Worm (Caenorhabditis elegans): ENCODE measurements around the gene acdh-9.

The acdh-9 gene

DNA sequence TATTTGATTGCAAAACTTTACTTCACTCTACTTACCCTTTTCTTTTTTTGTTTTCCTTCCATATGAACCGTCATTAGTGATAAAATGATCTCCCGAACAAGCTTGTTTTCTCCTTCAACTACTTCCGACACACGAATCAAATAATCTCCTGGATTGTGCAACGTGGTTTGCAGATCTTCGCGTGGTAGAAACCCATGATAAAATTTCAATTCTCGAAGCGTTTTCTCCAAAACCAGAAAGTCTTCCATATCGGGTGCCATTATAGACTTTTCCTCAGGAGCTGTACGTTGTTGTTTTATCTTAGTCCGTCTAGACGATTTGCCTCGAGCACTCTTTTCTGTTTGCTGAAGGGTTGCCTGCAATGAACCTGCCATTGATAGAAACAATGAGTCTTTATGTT lies 51.0 kb downstream of the acdh-9 start:
- TF ChIP-seq ztf-11 (tag; optimal IDR thresholded peaks at IDR 0.05), result no peak
- no peak for TF ChIP-seq cnd-1 (tag; optimal IDR thresholded peaks at IDR 0.05)
- no peak for TF ChIP-seq mab-5 (tag; optimal IDR thresholded peaks at IDR 0.05)
- TF ChIP-seq unc-39 (tag; optimal IDR thresholded peaks at IDR 0.05), result no peak
- no peak for TF ChIP-seq ceh-83 (GFP tag; optimal IDR thresholded peaks at IDR 0.05)
- TF ChIP-seq elt-1 (tag; optimal IDR thresholded peaks at IDR 0.05; ENCODE audit: borderline replicate concordance, insufficient read depth), result no peak
- TF ChIP-seq snpc-4 (tag; optimal IDR thresholded peaks at IDR 0.05), result no peak
- TF ChIP-seq pha-4 (tag; optimal IDR thresholded peaks at IDR 0.05), result no peak

DNA sequence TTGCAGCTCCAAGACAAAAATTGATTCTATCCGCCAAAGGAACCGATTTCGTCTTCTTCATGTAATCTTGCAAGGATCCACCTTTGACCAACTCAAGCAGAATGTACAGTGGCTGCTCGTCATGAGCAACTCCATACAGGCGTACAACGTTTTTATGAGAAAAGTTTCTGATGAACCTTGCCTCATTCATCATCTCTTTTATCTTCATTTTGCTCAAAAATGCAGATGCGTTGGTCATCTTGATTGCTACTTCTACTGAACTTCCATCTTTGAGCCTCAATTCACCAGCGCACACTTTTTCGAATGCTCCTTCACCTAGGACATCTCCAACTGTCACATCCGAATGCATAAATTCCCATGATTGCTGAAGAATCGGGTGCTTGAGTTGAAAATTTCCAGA lies 51.5 kb downstream of the acdh-9 start:
- TF ChIP-seq nhr-2 (tag; optimal IDR thresholded peaks at IDR 0.05), result no peak
- TF ChIP-seq sptf-1 (tag; optimal IDR thresholded peaks at IDR 0.05), result no peak
- TF ChIP-seq elt-1 (tag; optimal IDR thresholded peaks at IDR 0.05; ENCODE audit: borderline replicate concordance, insufficient read depth), result no peak
- no peak for TF ChIP-seq unc-120 (tag; optimal IDR thresholded peaks at IDR 0.05; ENCODE audit: poor library complexity, severe bottlenecking)
- no peak for TF ChIP-seq sem-2 (GFP tag; optimal IDR thresholded peaks at IDR 0.05)
- no peak for TF ChIP-seq nhr-12 (tag; optimal IDR thresholded peaks at IDR 0.05)
- no peak for TF ChIP-seq nhr-237 (tag; optimal IDR thresholded peaks at IDR 0.05)
- no peak for TF ChIP-seq unc-62 (GFP tag; optimal IDR thresholded peaks at IDR 0.05)
- TF ChIP-seq ham-2 (GFP tag; optimal IDR thresholded peaks at IDR 0.05), result no peak
- no peak for TF ChIP-seq M03D4.4 (tag; optimal IDR thresholded peaks at IDR 0.05)
- TF ChIP-seq flh-1 (GFP tag; optimal IDR thresholded peaks at IDR 0.05), result no peak
- no peak for TF ChIP-seq cnd-1 (tag; optimal IDR thresholded peaks at IDR 0.05)
- TF ChIP-seq pha-4 (tag; optimal IDR thresholded peaks at IDR 0.05), result no peak
- TF ChIP-seq mab-5 (tag; optimal IDR thresholded peaks at IDR 0.05), result no peak
- no peak for TF ChIP-seq lin-32 (GFP tag; optimal IDR thresholded peaks at IDR 0.05)
- TF ChIP-seq ztf-11 (tag; optimal IDR thresholded peaks at IDR 0.05), result no peak
- TF ChIP-seq lin-13 (tag; optimal IDR thresholded peaks at IDR 0.05), result no peak
- TF ChIP-seq tbx-8 (GFP tag; optimal IDR thresholded peaks at IDR 0.05), result no peak
- no peak for TF ChIP-seq drap-1 (GFP tag; optimal IDR thresholded peaks at IDR 0.05)

Data from whole organism, mixed stage, embryonic.